Worm (Caenorhabditis elegans) whole organism, L2 larva: Measurements from ENCODE around the gene D1054.10.

Experiments
- ZK546.5 ChIP-seq: sonication (generic microtip); optimal IDR thresholded peaks from 2 replicates; lab custom pipeline; 2017; ENCODE audit warnings: missing biosample characterization, missing genetic modification characterization
- elt-1 ChIP-seq: fragments of 150-350 bp; optimal IDR thresholded peaks from 2 replicates; lab custom pipeline; 2014; ENCODE audit warnings: missing biosample characterization, missing genetic modification characterization
- lin-39 ChIP-seq: fragments of 150-350 bp; optimal IDR thresholded peaks from 2 replicates; lab custom pipeline; 2014; ENCODE audit warnings: missing biosample characterization, missing genetic modification reagents, missing genetic modification characterization
- nhr-10 ChIP-seq: sonication (generic microtip); optimal IDR thresholded peaks from 2 replicates; lab custom pipeline; 2017; ENCODE audit warnings: missing biosample characterization, missing genetic modification characterization
- unc-39 ChIP-seq: fragments of 150-350 bp; optimal IDR thresholded peaks from 2 replicates; lab custom pipeline; 2014; ENCODE audit warnings: missing biosample characterization, missing genetic modification characterization
- ztf-4 ChIP-seq: fragments of 150-350 bp; optimal IDR thresholded peaks from 2 replicates; lab custom pipeline; 2014; ENCODE audit warnings: missing biosample characterization, missing genetic modification characterization

DNA sequence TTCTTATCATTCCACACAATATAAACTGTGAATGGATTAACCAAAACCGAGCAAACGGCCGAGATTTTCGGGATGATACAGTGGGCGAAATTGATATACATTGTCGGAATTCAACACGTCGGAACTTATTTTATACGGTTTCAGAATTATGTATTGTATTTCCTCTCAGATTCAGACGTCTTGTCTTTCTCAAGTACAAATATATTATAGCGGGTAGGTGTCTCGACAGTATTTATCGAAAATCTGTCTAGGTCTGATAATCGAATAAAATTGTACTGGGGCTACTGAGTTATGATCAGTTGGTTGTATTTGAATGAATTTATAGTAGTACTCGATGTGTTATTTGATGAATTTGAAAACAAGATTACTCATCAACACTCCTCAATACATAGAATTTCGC is 49.0 kb downstream of the D1054.10 start, which contains the start of gene srj-22:
- no peak for TF ChIP-seq ztf-4 (tag; lab: Kevin White, UChicago)
- no peak for TF ChIP-seq ZK546.5 (tag; lab: Kevin White, UChicago)
- no peak for TF ChIP-seq nhr-10
- TF ChIP-seq elt-1 (tag; lab: Kevin White, UChicago), result no peak
- TF ChIP-seq lin-39, result no peak
- no peak for TF ChIP-seq unc-39
